Fruit fly (Drosophila melanogaster) whole organism, prepupa: ENCODE measurements around the gene mamo.

ENCODE experiments used
- Blimp-1 ChIP-seq: fragments of 200-800 bp; sonication (Bioruptor generic); optimal IDR thresholded peaks from 3 replicates; lab custom pipeline; 2017; ENCODE audit warnings: missing biosample characterization, missing genetic modification characterization, mild to moderate bottlenecking, moderate library complexity, missing genetic modification reagents
- CG10631 ChIP-seq: fragments of 200-800 bp; sonication (Bioruptor generic); optimal IDR thresholded peaks from 2 replicates; lab custom pipeline; 2016; ENCODE audit warnings: missing biosample characterization, missing genetic modification characterization
- CG11294 ChIP-seq: fragments of 200-800 bp; sonication (Bioruptor generic); IDR thresholded peaks from 2 replicates; pipeline ENCODE4 v1.3.6; 2022; ENCODE audit warnings: missing biosample characterization, missing genetic modification characterization
- CG11762 ChIP-seq: fragments of 200-800 bp; sonication (Bioruptor generic); optimal IDR thresholded peaks from 3 replicates; lab custom pipeline; 2016; ENCODE audit warnings: missing biosample characterization, missing genetic modification characterization; ENCODE audit not compliant: insufficient read depth
- CG15336 ChIP-seq: fragments of 200-800 bp; sonication (Bioruptor generic); IDR thresholded peaks from 2 replicates; pipeline ENCODE4 v1.3.6; 2022; ENCODE audit warnings: missing biosample characterization, missing genetic modification characterization
- CG16779 ChIP-seq: fragments of 200-800 bp; sonication (Bioruptor generic); optimal IDR thresholded peaks from 3 replicates; lab custom pipeline; 2017; ENCODE audit warnings: missing biosample characterization, mild to moderate bottlenecking, missing genetic modification characterization
- CG31627 ChIP-seq: fragments of 200-800 bp; sonication (Bioruptor generic); optimal IDR thresholded peaks from 3 replicates; lab custom pipeline; 2016; ENCODE audit warnings: missing biosample characterization, missing genetic modification characterization
- CG32006 ChIP-seq: fragments of 200-800 bp; sonication (Bioruptor generic); optimal IDR thresholded peaks from 3 replicates; lab custom pipeline; 2017; ENCODE audit warnings: missing biosample characterization, mild to moderate bottlenecking, missing genetic modification characterization
- CG34406 ChIP-seq: fragments of 200-800 bp; sonication (Bioruptor generic); optimal IDR thresholded peaks from 3 replicates; lab custom pipeline; 2016; ENCODE audit warnings: missing biosample characterization, missing genetic modification characterization
- CG3919 ChIP-seq: fragments of 200-800 bp; sonication (Bioruptor generic); optimal IDR thresholded peaks from 3 replicates; lab custom pipeline; 2016; ENCODE audit warnings: missing biosample characterization, missing genetic modification characterization
- CG4318 ChIP-seq: fragments of 200-800 bp; sonication (Bioruptor generic); optimal IDR thresholded peaks from 3 replicates; lab custom pipeline; 2017; ENCODE audit warnings: missing biosample characterization, mild to moderate bottlenecking, missing genetic modification characterization
- CG6276 ChIP-seq: fragments of 200-800 bp; sonication (Bioruptor generic); optimal IDR thresholded peaks from 2 replicates; lab custom pipeline; 2017; ENCODE audit warnings: missing biosample characterization, mild to moderate bottlenecking, missing genetic modification characterization
- CG6792 ChIP-seq: fragments of 200-800 bp; sonication (Bioruptor generic); optimal IDR thresholded peaks from 3 replicates; lab custom pipeline; 2016; ENCODE audit warnings: missing biosample characterization, missing genetic modification characterization
- CG6808 ChIP-seq: fragments of 200-800 bp; sonication (Bioruptor generic); optimal IDR thresholded peaks from 3 replicates; lab custom pipeline; 2017; ENCODE audit warnings: missing biosample characterization, missing genetic modification characterization, mild to moderate bottlenecking, moderate library complexity, missing genetic modification reagents
- CG6854 ChIP-seq: fragments of 200-800 bp; sonication (Bioruptor generic); optimal IDR thresholded peaks from 2 replicates; lab custom pipeline; 2017; ENCODE audit warnings: missing biosample characterization, mild to moderate bottlenecking, missing genetic modification characterization
- CG8119 ChIP-seq: fragments of 200-800 bp; sonication (Bioruptor generic); IDR thresholded peaks from 3 replicates; pipeline ENCODE4 v1.3.6; 2022; ENCODE audit warnings: missing biosample characterization, missing genetic modification characterization
- CG8632 ChIP-seq: fragments of 200-800 bp; sonication (Bioruptor generic); optimal IDR thresholded peaks from 3 replicates; lab custom pipeline; 2016; ENCODE audit warnings: missing biosample characterization, missing genetic modification characterization
- Eip78C ChIP-seq: fragments of 200-800 bp; sonication (Bioruptor generic); peaks from one replicate; lab custom pipeline; 2016; ENCODE audit warnings: missing biosample characterization, missing genetic modification characterization
- Ets96B ChIP-seq: fragments of 200-800 bp; optimal IDR thresholded peaks from 2 replicates; lab custom pipeline; 2019; ENCODE audit warnings: missing biosample characterization, mild to moderate bottlenecking, missing genetic modification characterization, moderate library complexity
- Gug ChIP-seq: fragments of 200-800 bp; sonication (Bioruptor generic); IDR thresholded peaks from 2 replicates; pipeline ENCODE4 v1.3.6; 2022; ENCODE audit warnings: missing biosample characterization, missing genetic modification characterization
- Hr38 ChIP-seq: sonication (Bioruptor generic); optimal IDR thresholded peaks from 2 replicates; lab custom pipeline; 2016; ENCODE audit warnings: missing biosample characterization, missing genetic modification characterization
- Hr4 ChIP-seq: fragments of 200-800 bp; sonication (Bioruptor generic); optimal IDR thresholded peaks from 3 replicates; lab custom pipeline; 2016; ENCODE audit warnings: missing biosample characterization, missing genetic modification characterization
- Lpt ChIP-seq: fragments of 200-800 bp; sonication (Bioruptor generic); optimal IDR thresholded peaks from 3 replicates; lab custom pipeline; 2016; ENCODE audit warnings: missing biosample characterization, missing genetic modification characterization
- OdsH ChIP-seq: fragments of 200-800 bp; sonication (Bioruptor generic); optimal IDR thresholded peaks from 3 replicates; lab custom pipeline; 2016; ENCODE audit warnings: missing biosample characterization, missing genetic modification characterization
- Sox14 ChIP-seq: fragments of 200-800 bp; sonication (Bioruptor generic); optimal IDR thresholded peaks from 3 replicates; lab custom pipeline; 2016; ENCODE audit warnings: missing biosample characterization, missing genetic modification characterization
- achi ChIP-seq: fragments of 200-800 bp; sonication (Bioruptor generic); optimal IDR thresholded peaks from 3 replicates; lab custom pipeline; 2016; ENCODE audit warnings: missing biosample characterization, missing genetic modification characterization
- cyc ChIP-seq: fragments of 200-800 bp; sonication (Bioruptor generic); optimal IDR thresholded peaks from 3 replicates; lab custom pipeline; 2016; ENCODE audit warnings: missing biosample characterization, missing genetic modification characterization
- dac ChIP-seq: fragments of 200-800 bp; sonication (Bioruptor generic); optimal IDR thresholded peaks from 2 replicates; lab custom pipeline; 2017; ENCODE audit warnings: missing biosample characterization, mild to moderate bottlenecking, missing genetic modification characterization
- dsx ChIP-seq: fragments of 200-800 bp; optimal IDR thresholded peaks from 3 replicates; lab custom pipeline; 2019; ENCODE audit warnings: missing biosample characterization, mild to moderate bottlenecking, missing genetic modification characterization, moderate library complexity; ENCODE audit not compliant: poor library complexity, severe bottlenecking
- eg ChIP-seq: fragments of 200-800 bp; sonication (Bioruptor generic); IDR thresholded peaks from 3 replicates; pipeline ENCODE4 v1.3.6; 2022; ENCODE audit warnings: missing biosample characterization, missing genetic modification characterization
- esn ChIP-seq: fragments of 200-800 bp; sonication (Bioruptor generic); optimal IDR thresholded peaks from 2 replicates; lab custom pipeline; 2016; ENCODE audit warnings: missing biosample characterization, mild to moderate bottlenecking, missing genetic modification characterization, moderate library complexity
- fd85E ChIP-seq: fragments of 200-800 bp; sonication (Bioruptor generic); optimal IDR thresholded peaks from 3 replicates; lab custom pipeline; 2016; ENCODE audit warnings: missing biosample characterization, missing genetic modification characterization
- fkh ChIP-seq: fragments of 200-800 bp; sonication (Bioruptor generic); optimal IDR thresholded peaks from 3 replicates; lab custom pipeline; 2017; ENCODE audit warnings: missing biosample characterization, mild to moderate bottlenecking, missing genetic modification characterization, moderate library complexity
- lz ChIP-seq: fragments of 200-800 bp; sonication (Bioruptor generic); optimal IDR thresholded peaks from 3 replicates; lab custom pipeline; 2016; ENCODE audit warnings: missing biosample characterization, missing genetic modification characterization
- pdm3 ChIP-seq: fragments of 200-800 bp; sonication (Bioruptor generic); optimal IDR thresholded peaks from 3 replicates; lab custom pipeline; 2016; ENCODE audit warnings: missing biosample characterization, missing genetic modification characterization
- salr ChIP-seq, 2 experiments: fragments of 200-800 bp; sonication (Bioruptor generic); optimal IDR thresholded peaks; 3 replicates each; lab custom pipeline; 2016 to 2018; ENCODE audit warnings: missing biosample characterization in 2 of 2, missing genetic modification characterization in 2 of 2, mild to moderate bottlenecking in 1 of 2
- ss ChIP-seq, 2 experiments: fragments of 200-800 bp; sonication (Bioruptor generic); optimal IDR thresholded peaks; 2 replicates in 1 of 2; 3 replicates in 1 of 2; lab custom pipeline; 2017 to 2018; ENCODE audit warnings: mild to moderate bottlenecking in 2 of 2, missing biosample characterization in 2 of 2, missing genetic modification characterization in 2 of 2, moderate library complexity in 1 of 2

The mamo gene

dm6 chrX:13820310-13821038 is 169.9 kb downstream of the mamo start (continued):
- TF ChIP-seq CG3919 (no peak), Hr4 (no peak), achi (GFP tag; lab: Kevin White, UChicago) (no peak), fkh (GFP tag; lab: Kevin White, UChicago) (peak; percentile 71), Gug (GFP tag; lab: Robert Waterston, UW) (no peak), CG34406 (GFP tag; lab: Kevin White, UChicago) (no peak), CG6854 (GFP tag; lab: Kevin White, UChicago) (no peak), CG31627 (GFP tag; lab: Kevin White, UChicago) (no peak), CG16779 (tag; lab: Kevin White, UChicago) (no peak), esn (GFP tag; lab: Kevin White, UChicago) (no peak), Hr38 (GFP tag; lab: Kevin White, UChicago) (no peak), CG11762 (no peak), CG6808 (no peak), lz (no peak), ss (GFP tag; optimal IDR thresholded peaks at IDR 0.05; lab: Kevin White, UChicago) (no peak), Sox14 (GFP tag; lab: Kevin White, UChicago) (no peak), CG4318 (GFP tag; lab: Kevin White, UChicago) (no peak), CG32006 (GFP tag; lab: Kevin White, UChicago) (peak; percentile 12), cyc (GFP tag; lab: Kevin White, UChicago) (no peak), Ets96B (no peak), CG6792 (GFP tag; lab: Kevin White, UChicago) (no peak), Lpt (GFP tag; lab: Kevin White, UChicago) (no peak)
- TF ChIP-seq, all 60 proteins: peak for 6

DNA sequence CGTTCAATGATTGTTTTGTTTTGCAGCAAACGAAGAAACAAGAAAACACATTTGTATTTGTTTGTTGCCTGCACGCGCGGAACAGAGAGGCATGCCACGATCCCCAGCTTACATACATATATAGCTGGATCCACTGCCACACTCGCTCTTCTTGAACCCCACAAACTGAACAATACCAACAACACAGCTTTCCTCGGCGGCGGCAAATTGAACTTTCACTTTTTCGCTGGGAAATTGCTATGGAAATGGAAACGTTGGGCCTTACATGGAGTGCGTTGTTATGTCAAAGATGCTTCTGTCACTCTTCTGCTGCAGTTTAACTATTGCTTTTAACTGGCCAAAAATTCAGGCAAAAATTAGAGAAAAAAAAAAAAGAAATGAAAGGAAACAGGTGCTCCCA is 170.6 kb downstream of the mamo start:
- TF ChIP-seq CG15336 (GFP tag; lab: Robert Waterston, UW): peak; percentile 6; the same call in 1 of the 2 replicates
- no peak for TF ChIP-seq fd85E (GFP tag; lab: Kevin White, UChicago)
- peak; percentile 71 for TF ChIP-seq Blimp-1 (GFP tag; lab: Kevin White, UChicago)

- TF ChIP-seq Eip78C (GFP tag; lab: Kevin White, UChicago): peak; percentile 64
- peak; percentile 40; the same call in 1 of the 3 replicates for TF ChIP-seq CG8119 (GFP tag; lab: Robert Waterston, UW)
- TF ChIP-seq CG32006 (GFP tag; lab: Kevin White, UChicago): peak; percentile 68
- TF ChIP-seq CG16779 (tag; lab: Kevin White, UChicago): no peak
- peak; percentile 37 for TF ChIP-seq Hr4
- TF ChIP-seq CG8632 (GFP tag; lab: Kevin White, UChicago): no peak
- no peak for TF ChIP-seq dsx (GFP tag; lab: Kevin White, UChicago)
- TF ChIP-seq OdsH (GFP tag; lab: Kevin White, UChicago): no peak
- peak in 1 of 2 experiments; percentile 22 for TF ChIP-seq salr (GFP tag; optimal IDR thresholded peaks at IDR 0.05; lab: Kevin White, UChicago)
- TF ChIP-seq pdm3 (GFP tag; lab: Kevin White, UChicago): peak; percentile 10
- TF ChIP-seq dac: no peak
- TF ChIP-seq eg (GFP tag; lab: Robert Waterston, UW): 0 out of 3 replicates have a peak, but pooled peaks have one; percentile 22
- no peak for TF ChIP-seq CG11294 (GFP tag; lab: Robert Waterston, UW)
- TF ChIP-seq CG10631 (GFP tag; lab: Kevin White, UChicago): peak; percentile 22
- TF ChIP-seq cyc (GFP tag; lab: Kevin White, UChicago): no peak
- peak; percentile 23 for TF ChIP-seq CG4318 (GFP tag; lab: Kevin White, UChicago)
- TF ChIP-seq CG15336 (GFP tag; lab: Robert Waterston, UW): 0 out of 2 replicates have a peak, but pooled peaks have one; percentile 24
- no peak for TF ChIP-seq CG34406 (GFP tag; lab: Kevin White, UChicago)
- TF ChIP-seq CG6276 (GFP tag; lab: Kevin White, UChicago): peak; percentile 11
Measured at dm6 chrX:13818841-13819240, 171.5 kb downstream of the mamo start.
